Fruit fly (Drosophila melanogaster) whole organism, embryonic: ENCODE results near the gene CG32681.

Source experiments
- Aef1 ChIP-seq: fragments of 200-800 bp; sonication (Bioruptor generic); IDR thresholded peaks from 3 replicates; pipeline ENCODE4 v1.3.6; 2022; ENCODE audit warnings: missing biosample characterization, missing genetic modification characterization
- Atf-2 ChIP-seq: fragments of 200-800 bp; sonication (Bioruptor generic); optimal IDR thresholded peaks from 2 replicates; lab custom pipeline; 2016; ENCODE audit warnings: missing biosample characterization, missing genetic modification characterization
- CG1024 ChIP-seq: fragments of 200-800 bp; sonication (Bioruptor generic); IDR thresholded peaks from 2 replicates; pipeline ENCODE4 v1.3.6; 2022; ENCODE audit warnings: missing biosample characterization, missing genetic modification characterization
- CG12071 ChIP-seq: fragments of 200-800 bp; sonication (Bioruptor generic); optimal IDR thresholded peaks from 3 replicates; lab custom pipeline; 2018; ENCODE audit warnings: missing biosample characterization, mild to moderate bottlenecking, missing genetic modification characterization
- CG12104 ChIP-seq: fragments of 200-800 bp; sonication (Bioruptor generic); optimal IDR thresholded peaks from 3 replicates; lab custom pipeline; 2016; ENCODE audit warnings: missing biosample characterization, missing genetic modification characterization
- CG12219 ChIP-seq: fragments of 200-800 bp; sonication (Bioruptor generic); optimal IDR thresholded peaks from 3 replicates; lab custom pipeline; 2018; ENCODE audit warnings: missing biosample characterization, mild to moderate bottlenecking, missing genetic modification characterization
- CG12744 ChIP-seq: fragments of 200-800 bp; sonication (Bioruptor generic); optimal IDR thresholded peaks from 2 replicates; lab custom pipeline; 2016; ENCODE audit warnings: missing biosample characterization, missing genetic modification characterization
- CG13894 ChIP-seq: fragments of 200-800 bp; sonication (Bioruptor generic); optimal IDR thresholded peaks from 3 replicates; lab custom pipeline; 2018; ENCODE audit warnings: missing biosample characterization, mild to moderate bottlenecking, missing genetic modification characterization, moderate library complexity
- CG14710 ChIP-seq: fragments of 200-800 bp; sonication (Bioruptor generic); optimal IDR thresholded peaks from 3 replicates; lab custom pipeline; 2019; ENCODE audit warnings: missing biosample characterization, mild to moderate bottlenecking, missing genetic modification characterization, moderate library complexity
- CG14860 ChIP-seq: fragments of 200-800 bp; sonication (Bioruptor generic); IDR thresholded peaks from 3 replicates; pipeline ENCODE4 v1.3.6; 2022; ENCODE audit warnings: missing biosample characterization, missing genetic modification characterization; ENCODE audit not compliant: partially characterized antibody
- CG1647 ChIP-seq: fragments of 200-800 bp; sonication (Bioruptor generic); optimal IDR thresholded peaks from 3 replicates; lab custom pipeline; 2016; ENCODE audit warnings: missing biosample characterization, missing genetic modification characterization
- CG17328 ChIP-seq: fragments of 200-800 bp; sonication (Bioruptor generic); IDR thresholded peaks from 2 replicates; pipeline ENCODE4 v1.3.6; 2022; ENCODE audit warnings: missing biosample characterization, missing genetic modification characterization
- CG18476 ChIP-seq: fragments of 200-800 bp; sonication (Bioruptor generic); optimal IDR thresholded peaks from 2 replicates; lab custom pipeline; 2016; ENCODE audit warnings: missing biosample characterization, mild to moderate bottlenecking, missing genetic modification characterization
- CG2678 ChIP-seq: fragments of 200-800 bp; sonication (Bioruptor generic); optimal IDR thresholded peaks from 3 replicates; lab custom pipeline; 2019; ENCODE audit warnings: missing biosample characterization, mild to moderate bottlenecking, missing genetic modification characterization, moderate library complexity
- CG2712 ChIP-seq: fragments of 200-800 bp; optimal IDR thresholded peaks from 3 replicates; lab custom pipeline; 2019; ENCODE audit warnings: missing biosample characterization, mild to moderate bottlenecking, missing genetic modification characterization, moderate library complexity
- CG34422 ChIP-seq: fragments of 200-800 bp; sonication (Bioruptor generic); IDR thresholded peaks from 3 replicates; pipeline ENCODE4 v1.3.6; 2022; ENCODE audit warnings: missing biosample characterization, missing genetic modification characterization
- CG3847 ChIP-seq: fragments of 200-800 bp; sonication (Bioruptor generic); IDR thresholded peaks from 2 replicates; pipeline ENCODE4 v1.3.6; 2022; ENCODE audit warnings: missing biosample characterization, missing genetic modification characterization
- CG6813 ChIP-seq: fragments of 200-800 bp; sonication (Bioruptor generic); optimal IDR thresholded peaks from 2 replicates; lab custom pipeline; 2017; ENCODE audit warnings: missing biosample characterization, missing genetic modification characterization, mild to moderate bottlenecking, moderate library complexity, missing genetic modification reagents
- CG8478 ChIP-seq: fragments of >200 bp; optimal IDR thresholded peaks from 2 replicates; lab custom pipeline; 2018
- CkIIα-i1 ChIP-seq: fragments of 200-800 bp; sonication (Bioruptor generic); IDR thresholded peaks from 2 replicates; pipeline ENCODE4 v1.3.6; 2022; ENCODE audit warnings: missing biosample characterization, missing genetic modification characterization
- Dp ChIP-seq: fragments of 200-800 bp; sonication (Bioruptor generic); optimal IDR thresholded peaks from 2 replicates; lab custom pipeline; 2018; ENCODE audit warnings: missing biosample characterization, mild to moderate bottlenecking, missing genetic modification characterization, moderate library complexity
- E2f1 ChIP-seq: fragments of 200-800 bp; sonication (Bioruptor generic); IDR thresholded peaks from 2 replicates; pipeline ENCODE4 v1.3.6; 2022; ENCODE audit warnings: missing biosample characterization, missing genetic modification characterization
- Fer2 ChIP-seq: fragments of 200-800 bp; sonication (Bioruptor generic); optimal IDR thresholded peaks from 2 replicates; lab custom pipeline; 2018; ENCODE audit warnings: missing biosample characterization, mild to moderate bottlenecking, missing genetic modification characterization, moderate library complexity
- Fer3 ChIP-seq: fragments of 200-800 bp; sonication (Bioruptor generic); optimal IDR thresholded peaks from 2 replicates; lab custom pipeline; 2018; ENCODE audit warnings: missing biosample characterization, mild to moderate bottlenecking, missing genetic modification characterization, moderate library complexity
- HmgD ChIP-seq: fragments of 200-800 bp; sonication (Bioruptor generic); optimal IDR thresholded peaks from 3 replicates; lab custom pipeline; 2016; ENCODE audit warnings: missing biosample characterization, missing genetic modification characterization
- Jarid2 ChIP-seq: fragments of 200-800 bp; sonication (Bioruptor generic); optimal IDR thresholded peaks from 3 replicates; lab custom pipeline; 2017; ENCODE audit warnings: mild to moderate bottlenecking, missing biosample characterization, missing genetic modification reagents, missing genetic modification characterization
- MBD-R2 ChIP-seq: fragments of 200-800 bp; sonication (Bioruptor generic); IDR thresholded peaks from 2 replicates; pipeline ENCODE4 v1.3.6; 2022; ENCODE audit warnings: missing biosample characterization, missing genetic modification characterization
- MTF-1 ChIP-seq: fragments of 200-800 bp; sonication (Bioruptor generic); optimal IDR thresholded peaks from 2 replicates; lab custom pipeline; 2018; ENCODE audit warnings: missing biosample characterization, mild to moderate bottlenecking, missing genetic modification characterization, borderline replicate concordance
- Max ChIP-seq: fragments of 200-800 bp; sonication (Bioruptor generic); optimal IDR thresholded peaks from 2 replicates; lab custom pipeline; 2016; ENCODE audit warnings: missing biosample characterization, mild to moderate bottlenecking, missing genetic modification characterization
- Meics ChIP-seq: fragments of 200-800 bp; sonication (Bioruptor generic); optimal IDR thresholded peaks from 2 replicates; lab custom pipeline; 2017; ENCODE audit warnings: missing biosample characterization, mild to moderate bottlenecking, missing genetic modification characterization
- NC2β ChIP-seq: fragments of 200-800 bp; sonication (Bioruptor generic); optimal IDR thresholded peaks from 2 replicates; lab custom pipeline; 2016; ENCODE audit warnings: missing biosample characterization, missing genetic modification characterization
- Neu2 ChIP-seq: fragments of 200-800 bp; sonication (Bioruptor generic); optimal IDR thresholded peaks from 3 replicates; lab custom pipeline; 2016; ENCODE audit warnings: missing biosample characterization, missing genetic modification characterization, borderline replicate concordance
- Sry-β ChIP-seq: fragments of 200-800 bp; sonication (Bioruptor generic); optimal IDR thresholded peaks from 2 replicates; lab custom pipeline; 2018; ENCODE audit warnings: missing biosample characterization, mild to moderate bottlenecking, missing genetic modification characterization, moderate library complexity
- Trl ChIP-seq, 3 experiments: fragments of >200 bp in 2 of 3; fragments of 200-800 bp in 1 of 3; sonication (Bioruptor generic) in 1 of 3; optimal IDR thresholded peaks; 2 replicates in 1 of 3; 3 replicates in 2 of 3; lab custom pipeline; 2016 to 2017; ENCODE audit warnings: missing biosample characterization in 1 of 3, missing genetic modification characterization in 1 of 3
- YL-1 ChIP-seq: fragments of 200-800 bp; sonication (Bioruptor generic); optimal IDR thresholded peaks from 3 replicates; lab custom pipeline; 2017; ENCODE audit warnings: missing biosample characterization, mild to moderate bottlenecking, missing genetic modification characterization
- cad ChIP-seq: fragments of >200 bp; optimal IDR thresholded peaks from 2 replicates; lab custom pipeline; 2017; ENCODE audit warnings: missing biosample characterization, missing genetic modification characterization
- chinmo ChIP-seq: fragments of 200-800 bp; sonication (Bioruptor generic); IDR thresholded peaks from 4 replicates; pipeline ENCODE4 v1.3.6; 2022; ENCODE audit warnings: missing biosample characterization, missing genetic modification characterization; ENCODE audit not compliant: partially characterized antibody
- chn ChIP-seq: fragments of 200-800 bp; sonication (Bioruptor generic); optimal IDR thresholded peaks from 2 replicates; lab custom pipeline; 2016; ENCODE audit warnings: missing biosample characterization, missing genetic modification characterization
- en ChIP-seq: fragments of 200-800 bp; sonication (Bioruptor generic); optimal IDR thresholded peaks from 2 replicates; lab custom pipeline; 2016; ENCODE audit warnings: missing biosample characterization, missing genetic modification characterization
- fd102C ChIP-seq: fragments of 200-800 bp; sonication (Bioruptor generic); optimal IDR thresholded peaks from 2 replicates; lab custom pipeline; 2018; ENCODE audit warnings: missing biosample characterization, mild to moderate bottlenecking, missing genetic modification characterization, moderate library complexity
- ftz-f1 ChIP-seq: fragments of 200-800 bp; sonication (Bioruptor generic); optimal IDR thresholded peaks from 2 replicates; lab custom pipeline; 2016; ENCODE audit warnings: missing biosample characterization, missing genetic modification characterization
- grn ChIP-seq: fragments of 200-800 bp; sonication (Bioruptor generic); optimal IDR thresholded peaks from 3 replicates; lab custom pipeline; 2017; ENCODE audit warnings: missing biosample characterization, missing genetic modification characterization
- her ChIP-seq: fragments of 200-800 bp; sonication (Bioruptor generic); optimal IDR thresholded peaks from 2 replicates; lab custom pipeline; 2016; ENCODE audit warnings: missing biosample characterization, missing genetic modification characterization
- kay ChIP-seq: fragments of 200-800 bp; sonication (Bioruptor generic); optimal IDR thresholded peaks from 2 replicates; lab custom pipeline; 2016; ENCODE audit warnings: missing biosample characterization, missing genetic modification characterization
- lmd ChIP-seq: fragments of 200-800 bp; sonication (Bioruptor generic); IDR thresholded peaks from 2 replicates; pipeline ENCODE4 v1.3.6; 2022; ENCODE audit warnings: missing biosample characterization, missing genetic modification characterization
- nerfin-1 ChIP-seq: fragments of 200-800 bp; sonication (Bioruptor generic); optimal IDR thresholded peaks from 3 replicates; lab custom pipeline; 2019; ENCODE audit warnings: missing biosample characterization, mild to moderate bottlenecking, missing genetic modification characterization, moderate library complexity
- row ChIP-seq: fragments of 200-800 bp; sonication (Bioruptor generic); IDR thresholded peaks from 3 replicates; pipeline ENCODE4 v1.3.6; 2022; ENCODE audit warnings: missing biosample characterization, missing genetic modification characterization
- sqz ChIP-seq: fragments of 200-800 bp; sonication (Bioruptor generic); optimal IDR thresholded peaks from 3 replicates; lab custom pipeline; 2018; ENCODE audit warnings: missing biosample characterization, mild to moderate bottlenecking, missing genetic modification characterization
- trem ChIP-seq: fragments of 200-800 bp; optimal IDR thresholded peaks from 3 replicates; lab custom pipeline; 2019; ENCODE audit warnings: missing biosample characterization, mild to moderate bottlenecking, missing genetic modification characterization, moderate library complexity
- twi ChIP-seq: fragments of 200-800 bp; optimal IDR thresholded peaks from 2 replicates; lab custom pipeline; 2019; ENCODE audit warnings: missing biosample characterization, mild to moderate bottlenecking, missing genetic modification characterization, moderate library complexity
- unc-4 ChIP-seq: fragments of 200-800 bp; sonication (Bioruptor generic); IDR thresholded peaks from 2 replicates; pipeline ENCODE4 v1.3.6; 2022; ENCODE audit warnings: missing biosample characterization, missing genetic modification characterization; ENCODE audit not compliant: partially characterized antibody

Gene CG32681

DNA sequence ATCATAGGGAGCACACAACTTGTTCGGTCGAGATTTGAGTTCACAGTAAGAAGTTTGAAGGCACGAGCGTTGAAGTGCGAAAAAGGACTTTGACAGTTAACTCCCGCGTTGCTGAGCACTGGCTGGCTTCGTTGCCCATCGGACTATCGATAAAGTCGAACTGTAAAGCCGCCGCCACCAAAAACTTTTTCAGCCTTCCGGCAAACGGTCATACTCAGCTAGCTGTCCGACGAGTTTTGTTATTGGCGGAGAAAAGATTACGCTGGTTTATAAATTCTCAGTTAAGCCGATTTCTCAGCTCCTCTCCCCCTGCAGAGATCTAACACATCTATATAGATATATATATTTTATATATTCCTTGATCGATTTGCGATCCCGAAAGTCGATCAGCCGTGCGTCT lies 4.6 kb upstream of the CG32681 start, which contains the start of the genes Psf3 and flw (continued):
- TF ChIP-seq YL-1 (GFP tag; lab: Kevin White, UChicago) (peak; percentile 18), CG12071 (GFP tag; lab: Kevin White, UChicago) (no peak), CG12744 (GFP tag; lab: Kevin White, UChicago) (no peak), en (GFP tag; lab: Kevin White, UChicago) (no peak), CG12219 (no peak), grn (GFP tag; lab: Kevin White, UChicago) (no peak), Trl (optimal IDR thresholded peaks at IDR 0.05; lab: Kevin White, UChicago) (no peak), Trl (GFP tag; optimal IDR thresholded peaks at IDR 0.05; lab: Kevin White, UChicago) (no peak), Max (GFP tag; lab: Kevin White, UChicago) (no peak), Atf-2 (GFP tag; lab: Kevin White, UChicago) (no peak), Fer3 (tag; lab: Kevin White, UChicago) (peak; percentile 25), CG34422 (GFP tag; lab: Robert Waterston, UW) (no peak), lmd (GFP tag; lab: Robert Waterston, UW) (peak; percentile 30; the same call in 1 of the 2 replicates), CG2678 (tag; lab: Kevin White, UChicago) (no peak), trem (tag; lab: Kevin White, UChicago) (peak; percentile 57), kay (GFP tag; lab: Kevin White, UChicago) (no peak), Dp (GFP tag; lab: Kevin White, UChicago) (peak; percentile 43), Aef1 (GFP tag; lab: Robert Waterston, UW) (no peak), MTF-1 (GFP tag; lab: Kevin White, UChicago) (no peak), chinmo (GFP tag; lab: Robert Waterston, UW) (0 out of 4 replicates have a peak, but pooled peaks have one; percentile 57), her (GFP tag; lab: Kevin White, UChicago) (peak; percentile 20), Jarid2 (GFP tag; lab: Kevin White, UChicago) (peak; percentile 52), chn (GFP tag; lab: Kevin White, UChicago) (no peak), CG1647 (no peak), CG14710 (no peak), CG17328 (GFP tag; lab: Robert Waterston, UW) (no peak), row (peak; percentile 50; the same call in 2 of the 3 replicates), CG18476 (GFP tag; lab: Kevin White, UChicago) (no peak), fd102C (GFP tag; lab: Kevin White, UChicago) (no peak), CG13894 (no peak), unc-4 (GFP tag; lab: Robert Waterston, UW) (peak; percentile 52), cad (GFP tag; lab: Kevin White, UChicago) (no peak), MBD-R2 (peak; percentile 64), CG14860 (GFP tag; lab: Robert Waterston, UW) (no peak), Neu2 (GFP tag; lab: Kevin White, UChicago) (no peak), CkIIα-i1 (GFP tag; lab: Robert Waterston, UW) (no peak), sqz (GFP tag; lab: Kevin White, UChicago) (peak; percentile 43), ftz-f1 (no peak), Fer2 (tag; lab: Kevin White, UChicago) (no peak), Sry-β (GFP tag; lab: Kevin White, UChicago) (no peak), NC2β (GFP tag; lab: Kevin White, UChicago) (no peak), CG6813 (peak; percentile 22), E2f1 (GFP tag; lab: Robert Waterston, UW) (no peak), CG1024 (no peak), CG8478 (lab: Kevin White, UChicago) (no peak), nerfin-1 (tag; lab: Kevin White, UChicago) (no peak), CG12104 (no peak), HmgD (GFP tag; lab: Kevin White, UChicago) (no peak), CG2712 (tag; lab: Kevin White, UChicago) (no peak), CG3847 (GFP tag; lab: Robert Waterston, UW) (peak; percentile 70), Meics (GFP tag; lab: Kevin White, UChicago) (peak; percentile 7), twi (tag; lab: Kevin White, UChicago) (no peak)
